Fruit fly (Drosophila melanogaster): ENCODE results near the gene Ugt304A1.

Gene Ugt304A1

dm6 chr3R:11219883-11220282 is 44.7 kb upstream of the Ugt304A1 start, which contains the start of gene CG6689 (continued):
- TF ChIP-seq CG12391 (tag; optimal IDR thresholded peaks at IDR 0.05) (peak; percentile 33), CG6689 (GFP tag; IDR thresholded peaks at IDR 0.05) (peak; percentile 100), prd (optimal IDR thresholded peaks at IDR 0.05) (no peak), prd (GFP tag; IDR thresholded peaks at IDR 0.05) (no peak), CG17912 (GFP tag; optimal IDR thresholded peaks at IDR 0.05) (no peak), CG6175 (GFP tag; IDR thresholded peaks at IDR 0.05) (no peak), Stat92E (GFP tag; optimal IDR thresholded peaks at IDR 0.05) (no peak), CG8765 (GFP tag; IDR thresholded peaks at IDR 0.05) (no peak), CTCF (GFP tag; optimal IDR thresholded peaks at IDR 0.05) (peak; percentile 12), CG31441 (GFP tag; IDR thresholded peaks at IDR 0.05) (no peak), CG17186 (GFP tag; optimal IDR thresholded peaks at IDR 0.05) (peak; percentile 92), CG1792 (GFP tag; optimal IDR thresholded peaks at IDR 0.05) (no peak), tgo (GFP tag; IDR thresholded peaks at IDR 0.05) (no peak), CG11560 (tag; IDR thresholded peaks at IDR 0.05) (no peak), fd64A (GFP tag; optimal IDR thresholded peaks at IDR 0.05) (no peak), CG7928 (GFP tag; optimal IDR thresholded peaks at IDR 0.05) (no peak), CG7963 (GFP tag; IDR thresholded peaks at IDR 0.05; ENCODE audit: partially characterized antibody) (no peak), ato (GFP tag; IDR thresholded peaks at IDR 0.05; ENCODE audit: partially characterized antibody) (no peak), HLH3B (GFP tag; IDR thresholded peaks at IDR 0.05) (no peak), jigr1 (GFP tag; IDR thresholded peaks at IDR 0.05) (no peak), gcm (GFP tag; optimal IDR thresholded peaks at IDR 0.05) (no peak), Rx (GFP tag; IDR thresholded peaks at IDR 0.05) (no peak), cg (GFP tag; optimal IDR thresholded peaks at IDR 0.05) (no peak), Hey (tag; optimal IDR thresholded peaks at IDR 0.05) (no peak), klu (GFP tag; IDR thresholded peaks at IDR 0.05) (no peak), sqz (GFP tag; optimal IDR thresholded peaks at IDR 0.05) (no peak), CG5245 (GFP tag; optimal IDR thresholded peaks at IDR 0.05) (no peak), CG17359 (tag; optimal IDR thresholded peaks at IDR 0.05) (no peak), CG14710 (tag; optimal IDR thresholded peaks at IDR 0.05) (peak; percentile 47), Blimp-1 (GFP tag; optimal IDR thresholded peaks at IDR 0.05) (no peak), Dbx (GFP tag; IDR thresholded peaks at IDR 0.05) (0 out of 3 replicates have a peak, but pooled peaks have one; percentile 18), CG12299 (tag; optimal IDR thresholded peaks at IDR 0.05) (no peak), D19A (tag; optimal IDR thresholded peaks at IDR 0.05) (peak; percentile 3), CG34422 (GFP tag; IDR thresholded peaks at IDR 0.05) (peak; percentile 41; the same call in 1 of the 3 replicates), Awh (GFP tag; IDR thresholded peaks at IDR 0.05) (no peak), Oli (tag; optimal IDR thresholded peaks at IDR 0.05) (no peak), Nf-YA (GFP tag; IDR thresholded peaks at IDR 0.05) (no peak), CG30020 (tag; optimal IDR thresholded peaks at IDR 0.05) (peak; percentile 28), knrl (GFP tag; IDR thresholded peaks at IDR 0.05; ENCODE audit: partially characterized antibody) (0 out of 3 replicates have a peak, but pooled peaks have one; percentile 7), en (GFP tag; optimal IDR thresholded peaks at IDR 0.05) (no peak), Doc3 (GFP tag; IDR thresholded peaks at IDR 0.05; ENCODE audit: partially characterized antibody) (no peak), CG7786 (GFP tag; optimal IDR thresholded peaks at IDR 0.05) (no peak), CG15601 (tag; optimal IDR thresholded peaks at IDR 0.05) (no peak), CG10979 (tag; optimal IDR thresholded peaks at IDR 0.05) (no peak), hb (GFP tag; IDR thresholded peaks at IDR 0.05; ENCODE audit: partially characterized antibody) (no peak), CG4360 (GFP tag; IDR thresholded peaks at IDR 0.05) (no peak), Sry-δ (GFP tag; optimal IDR thresholded peaks at IDR 0.05) (peak; percentile 31), CkIIα-i1 (GFP tag; IDR thresholded peaks at IDR 0.05) (no peak), Sox102F (GFP tag; optimal IDR thresholded peaks at IDR 0.05) (no peak), CG3407 (GFP tag; optimal IDR thresholded peaks at IDR 0.05) (no peak), CG30403 (GFP tag; optimal IDR thresholded peaks at IDR 0.05) (no peak)
